Fruit fly (Drosophila melanogaster) whole organism, embryonic: ENCODE measurements around the gene CG9166.

Experiments
- B-H1 ChIP-seq: fragments of 200-800 bp; sonication (Bioruptor generic); IDR thresholded peaks from 3 replicates; pipeline ENCODE4 v1.3.6; 2022; ENCODE audit warnings: missing biosample characterization, missing genetic modification characterization
- B-H2 ChIP-seq: fragments of 200-800 bp; sonication (Bioruptor generic); optimal IDR thresholded peaks from 2 replicates; lab custom pipeline; 2018; ENCODE audit warnings: missing biosample characterization, mild to moderate bottlenecking, missing genetic modification characterization
- CG10274 ChIP-seq: fragments of 200-800 bp; sonication (Bioruptor generic); optimal IDR thresholded peaks from 3 replicates; lab custom pipeline; 2017; ENCODE audit warnings: missing biosample characterization, mild to moderate bottlenecking, missing genetic modification characterization
- CG11504 ChIP-seq: fragments of 200-800 bp; sonication (Bioruptor generic); optimal IDR thresholded peaks from 3 replicates; lab custom pipeline; 2019; ENCODE audit warnings: missing biosample characterization, mild to moderate bottlenecking, missing genetic modification characterization, moderate library complexity
- CG11696 ChIP-seq: fragments of 200-800 bp; sonication (Bioruptor generic); IDR thresholded peaks from 2 replicates; pipeline ENCODE4 v1.3.6; 2022; ENCODE audit warnings: missing biosample characterization, missing genetic modification characterization
- CG11723 ChIP-seq: fragments of 200-800 bp; sonication (Bioruptor generic); optimal IDR thresholded peaks from 2 replicates; lab custom pipeline; 2017; ENCODE audit warnings: missing biosample characterization, mild to moderate bottlenecking, missing genetic modification characterization
- CG12219 ChIP-seq: fragments of 200-800 bp; sonication (Bioruptor generic); optimal IDR thresholded peaks from 3 replicates; lab custom pipeline; 2018; ENCODE audit warnings: missing biosample characterization, mild to moderate bottlenecking, missing genetic modification characterization
- CG1233 ChIP-seq: fragments of 200-800 bp; sonication (Bioruptor generic); optimal IDR thresholded peaks from 4 replicates; lab custom pipeline; 2018; ENCODE audit warnings: missing biosample characterization, mild to moderate bottlenecking, missing genetic modification characterization
- CG14860 ChIP-seq: fragments of 200-800 bp; sonication (Bioruptor generic); IDR thresholded peaks from 3 replicates; pipeline ENCODE4 v1.3.6; 2022; ENCODE audit warnings: missing biosample characterization, missing genetic modification characterization; ENCODE audit not compliant: partially characterized antibody
- CG1529 ChIP-seq: fragments of 200-800 bp; sonication (Bioruptor generic); optimal IDR thresholded peaks from 3 replicates; lab custom pipeline; 2018; ENCODE audit warnings: missing biosample characterization, missing genetic modification characterization
- CG15601 ChIP-seq: fragments of 200-800 bp; sonication (Bioruptor generic); optimal IDR thresholded peaks from 3 replicates; lab custom pipeline; 2019; ENCODE audit warnings: missing biosample characterization, mild to moderate bottlenecking, missing genetic modification characterization, moderate library complexity
- CG1603 ChIP-seq: fragments of 200-800 bp; sonication (Bioruptor generic); optimal IDR thresholded peaks from 2 replicates; lab custom pipeline; 2019; ENCODE audit warnings: missing biosample characterization, mild to moderate bottlenecking, missing genetic modification characterization, moderate library complexity
- CG17912 ChIP-seq: fragments of 200-800 bp; sonication (Bioruptor generic); optimal IDR thresholded peaks from 2 replicates; lab custom pipeline; 2018; ENCODE audit warnings: missing biosample characterization, mild to moderate bottlenecking, missing genetic modification characterization
- CG2129 ChIP-seq: fragments of 200-800 bp; sonication (Bioruptor generic); IDR thresholded peaks from 2 replicates; pipeline ENCODE4 v1.3.6; 2022; ENCODE audit warnings: missing biosample characterization, missing genetic modification characterization; ENCODE audit not compliant: partially characterized antibody
- CG31224 ChIP-seq: fragments of 200-800 bp; sonication (Bioruptor generic); IDR thresholded peaks from 2 replicates; pipeline ENCODE4 v1.3.6; 2022; ENCODE audit warnings: missing biosample characterization, missing genetic modification characterization
- CG31388 ChIP-seq: fragments of 200-800 bp; sonication (Bioruptor generic); optimal IDR thresholded peaks from 2 replicates; lab custom pipeline; 2016; ENCODE audit warnings: missing biosample characterization, missing genetic modification characterization
- CG6791 ChIP-seq: fragments of 200-800 bp; sonication (Bioruptor generic); IDR thresholded peaks from 3 replicates; pipeline ENCODE4 v1.3.6; 2022; ENCODE audit warnings: missing biosample characterization, missing genetic modification characterization; ENCODE audit not compliant: partially characterized antibody
- CG7839 ChIP-seq: fragments of 200-800 bp; sonication (Bioruptor generic); optimal IDR thresholded peaks from 3 replicates; lab custom pipeline; 2018; ENCODE audit warnings: missing biosample characterization, mild to moderate bottlenecking, missing genetic modification characterization, moderate library complexity
- CG9727 ChIP-seq: fragments of 200-800 bp; sonication (Bioruptor generic); optimal IDR thresholded peaks from 3 replicates; lab custom pipeline; 2017; ENCODE audit warnings: missing biosample characterization, mild to moderate bottlenecking, missing genetic modification characterization
- CTCF ChIP-seq: fragments of 200-800 bp; sonication (Bioruptor generic); optimal IDR thresholded peaks from 2 replicates; lab custom pipeline; 2017; ENCODE audit warnings: missing biosample characterization, mild to moderate bottlenecking, missing genetic modification characterization, moderate library complexity
- D19B ChIP-seq: fragments of 200-800 bp; sonication (Bioruptor generic); optimal IDR thresholded peaks from 2 replicates; lab custom pipeline; 2017; ENCODE audit warnings: missing biosample characterization, mild to moderate bottlenecking, missing genetic modification characterization
- Ets65A ChIP-seq: fragments of 200-800 bp; sonication (Bioruptor generic); peaks from one replicate; lab custom pipeline; 2016; ENCODE audit warnings: missing biosample characterization, missing genetic modification characterization
- Hmx ChIP-seq: fragments of 200-800 bp; sonication (Bioruptor generic); optimal IDR thresholded peaks from 2 replicates; lab custom pipeline; 2016; ENCODE audit warnings: missing biosample characterization, missing genetic modification characterization
- Hr3 ChIP-seq: fragments of 200-800 bp; sonication (Bioruptor generic); optimal IDR thresholded peaks from 3 replicates; lab custom pipeline; 2016; ENCODE audit warnings: missing biosample characterization, missing genetic modification characterization
- NFAT ChIP-seq: fragments of 200-800 bp; sonication (Bioruptor generic); IDR thresholded peaks from 2 replicates; pipeline ENCODE4 v1.3.6; 2022; ENCODE audit warnings: missing biosample characterization, missing genetic modification characterization
- Ravus ChIP-seq: fragments of 200-800 bp; sonication (Bioruptor generic); IDR thresholded peaks from 2 replicates; pipeline ENCODE4 v1.3.6; 2022; ENCODE audit warnings: missing biosample characterization, missing genetic modification characterization
- Rfx ChIP-seq: fragments of 200-800 bp; sonication (Bioruptor generic); IDR thresholded peaks from 2 replicates; pipeline ENCODE4 v1.3.6; 2022; ENCODE audit warnings: missing biosample characterization, missing genetic modification characterization
- Scr ChIP-seq: fragments of 200-800 bp; sonication (Bioruptor generic); IDR thresholded peaks from 2 replicates; pipeline ENCODE4 v1.3.6; 2022; ENCODE audit warnings: missing biosample characterization, missing genetic modification characterization; ENCODE audit not compliant: partially characterized antibody
- Xrp1 ChIP-seq: fragments of 200-800 bp; sonication (Bioruptor generic); IDR thresholded peaks from 2 replicates; pipeline ENCODE4 v1.3.6; 2022; ENCODE audit warnings: missing biosample characterization, missing genetic modification characterization
- abd-A ChIP-seq: fragments of 200-800 bp; sonication (Bioruptor generic); optimal IDR thresholded peaks from 3 replicates; lab custom pipeline; 2019; ENCODE audit warnings: missing biosample characterization, mild to moderate bottlenecking, missing genetic modification characterization, moderate library complexity
- caup ChIP-seq: fragments of 200-800 bp; sonication (Bioruptor generic); optimal IDR thresholded peaks from 3 replicates; lab custom pipeline; 2017; ENCODE audit warnings: missing biosample characterization, mild to moderate bottlenecking, missing genetic modification characterization, moderate library complexity; ENCODE audit not compliant: severe bottlenecking
- ci ChIP-seq: fragments of 200-800 bp; sonication (Bioruptor generic); IDR thresholded peaks from 3 replicates; pipeline ENCODE4 v1.3.6; 2022; ENCODE audit warnings: missing biosample characterization, missing genetic modification characterization
- crc ChIP-seq: fragments of 200-800 bp; sonication (Bioruptor generic); optimal IDR thresholded peaks from 2 replicates; lab custom pipeline; 2016; ENCODE audit warnings: missing biosample characterization, missing genetic modification characterization
- da ChIP-seq: fragments of 200-800 bp; sonication (Bioruptor generic); optimal IDR thresholded peaks from 2 replicates; lab custom pipeline; 2016; ENCODE audit warnings: missing biosample characterization, missing genetic modification characterization
- dan ChIP-seq: fragments of 200-800 bp; sonication (Bioruptor generic); IDR thresholded peaks from 2 replicates; pipeline ENCODE4 v1.3.6; 2022; ENCODE audit warnings: missing biosample characterization, missing genetic modification characterization
- fd64A ChIP-seq: fragments of 200-800 bp; sonication (Bioruptor generic); optimal IDR thresholded peaks from 3 replicates; lab custom pipeline; 2018; ENCODE audit warnings: missing biosample characterization, mild to moderate bottlenecking, missing genetic modification characterization
- gce ChIP-seq: fragments of 200-800 bp; sonication (Bioruptor generic); IDR thresholded peaks from 3 replicates; pipeline ENCODE4 v1.3.6; 2022; ENCODE audit warnings: missing biosample characterization, missing genetic modification characterization
- grn ChIP-seq: fragments of 200-800 bp; sonication (Bioruptor generic); optimal IDR thresholded peaks from 3 replicates; lab custom pipeline; 2017; ENCODE audit warnings: missing biosample characterization, missing genetic modification characterization
- hkb ChIP-seq, 2 experiments: fragments of 200-800 bp in 1 of 2; fragments of >200 bp in 1 of 2; sonication (Bioruptor generic) in 1 of 2; IDR thresholded peaks in 1 of 2; optimal IDR thresholded peaks in 1 of 2; 2 replicates each; pipeline versions ENCODE4 v1.3.6 to Lab custom; 2017 to 2022; ENCODE audit warnings: missing biosample characterization in 1 of 2, missing genetic modification characterization in 1 of 2
- lov ChIP-seq, 2 experiments: fragments of 200-800 bp in 1 of 2; fragments of >200 bp in 1 of 2; sonication (Bioruptor generic) in 1 of 2; IDR thresholded peaks in 1 of 2; optimal IDR thresholded peaks in 1 of 2; 2 replicates in 1 of 2; 3 replicates in 1 of 2; pipeline versions ENCODE4 v1.3.6 to Lab custom; 2017 to 2022; ENCODE audit warnings: missing biosample characterization in 1 of 2, missing genetic modification characterization in 1 of 2
- pan ChIP-seq, 4 experiments: fragments of >200 bp in 3 of 4; fragments of 200-800 bp in 1 of 4; sonication (Bioruptor generic) in 1 of 4; optimal IDR thresholded peaks in 3 of 4; IDR thresholded peaks in 1 of 4; 2 replicates each; pipeline versions ENCODE4 v1.3.6 to Lab custom; 2017 to 2022; ENCODE audit warnings: missing biosample characterization in 2 of 4, missing genetic modification characterization in 2 of 4, mixed read lengths in 1 of 4
- pho ChIP-seq: fragments of 200-800 bp; sonication (Bioruptor generic); optimal IDR thresholded peaks from 2 replicates; lab custom pipeline; 2016; ENCODE audit warnings: missing biosample characterization, missing genetic modification characterization
- prd ChIP-seq, 3 experiments: fragments of >200 bp in 2 of 3; fragments of 200-800 bp in 1 of 3; sonication (Bioruptor generic) in 1 of 3; optimal IDR thresholded peaks in 2 of 3; IDR thresholded peaks in 1 of 3; 2 replicates in 2 of 3; 3 replicates in 1 of 3; pipeline versions ENCODE4 v1.3.6 to Lab custom; 2017 to 2022; ENCODE audit warnings: missing biosample characterization in 1 of 3, missing genetic modification characterization in 1 of 3
- sisA ChIP-seq: fragments of 200-800 bp; sonication (Bioruptor generic); IDR thresholded peaks from 2 replicates; pipeline ENCODE4 v1.3.6; 2022; ENCODE audit warnings: missing biosample characterization, missing genetic modification characterization
- tin ChIP-seq: fragments of 200-800 bp; sonication (Bioruptor generic); optimal IDR thresholded peaks from 3 replicates; lab custom pipeline; 2016; ENCODE audit warnings: missing biosample characterization, missing genetic modification characterization
- twi ChIP-seq: fragments of 200-800 bp; optimal IDR thresholded peaks from 2 replicates; lab custom pipeline; 2019; ENCODE audit warnings: missing biosample characterization, mild to moderate bottlenecking, missing genetic modification characterization, moderate library complexity
- unc-4 ChIP-seq: fragments of 200-800 bp; sonication (Bioruptor generic); IDR thresholded peaks from 2 replicates; pipeline ENCODE4 v1.3.6; 2022; ENCODE audit warnings: missing biosample characterization, missing genetic modification characterization; ENCODE audit not compliant: partially characterized antibody
- vvl ChIP-seq: fragments of 200-800 bp; sonication (Bioruptor generic); IDR thresholded peaks from 2 replicates; pipeline ENCODE4 v1.3.6; 2022; ENCODE audit warnings: missing biosample characterization, missing genetic modification characterization
- yki ChIP-seq: fragments of >200 bp; optimal IDR thresholded peaks from 3 replicates; lab custom pipeline; 2018

CG9166 gene

DNA sequence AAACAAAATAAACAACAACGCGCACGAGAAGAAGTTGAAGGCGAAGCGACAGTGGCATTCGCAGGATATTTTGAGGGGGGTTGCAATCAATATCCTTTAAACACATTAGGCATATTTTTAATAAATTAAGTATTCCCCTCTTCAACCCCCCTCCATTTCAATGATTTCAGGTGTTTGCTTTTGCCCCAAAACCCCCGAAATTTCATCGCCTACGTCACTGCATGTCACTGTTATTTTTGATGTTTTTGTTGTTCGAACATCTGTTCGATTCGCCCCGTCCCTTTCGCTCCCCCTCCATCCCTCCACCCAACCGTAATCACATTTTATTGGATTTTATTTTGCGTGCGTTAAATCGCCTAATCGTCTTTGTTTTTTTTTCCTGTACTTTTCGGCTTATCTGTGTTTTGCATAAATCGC, 17.3 kb downstream of the CG9166 start (continued):
- TF ChIP-seq CG1233 (GFP tag; lab: Kevin White, UChicago), result peak; percentile 81
- peak; percentile 49 for TF ChIP-seq CG31388 (GFP tag; lab: Kevin White, UChicago)
- TF ChIP-seq CG10274, result peak; percentile 42
- no peak for TF ChIP-seq yki
- TF ChIP-seq B-H2 (GFP tag; lab: Kevin White, UChicago), result no peak
- TF ChIP-seq Scr, result no peak
- peak; percentile 74 for TF ChIP-seq caup (GFP tag; lab: Kevin White, UChicago)
- TF ChIP-seq Rfx, result peak; percentile 91
- TF ChIP-seq Xrp1, result peak; percentile 96
- TF ChIP-seq CG11504 (tag; lab: Kevin White, UChicago), result peak; percentile 74
- TF ChIP-seq CG11723 (GFP tag; lab: Kevin White, UChicago), result peak; percentile 33
- TF ChIP-seq grn (GFP tag; lab: Kevin White, UChicago), result peak; percentile 34
- peak; percentile 55 for TF ChIP-seq Ravus (GFP tag; lab: Robert Waterston, UW)
- TF ChIP-seq lov (optimal IDR thresholded peaks at IDR 0.05; lab: Kevin White, UChicago), result no peak
- TF ChIP-seq lov (GFP tag; IDR thresholded peaks at IDR 0.05; lab: Robert Waterston, UW), result peak; percentile 91
- peak; percentile 66; the same call in 1 of the 3 replicates for TF ChIP-seq gce
- peak; percentile 66 for TF ChIP-seq da
- no peak for TF ChIP-seq CG14860 (GFP tag; lab: Robert Waterston, UW)
- no peak for TF ChIP-seq unc-4
- peak; percentile 73 for TF ChIP-seq tin (GFP tag; lab: Kevin White, UChicago)
- TF ChIP-seq CG1603 (tag; lab: Kevin White, UChicago), result peak; percentile 87
- TF ChIP-seq sisA (GFP tag; lab: Robert Waterston, UW), result peak; percentile 88
- peak; percentile 92 for TF ChIP-seq CG9727 (GFP tag; lab: Kevin White, UChicago)
- TF ChIP-seq Hmx (GFP tag; lab: Kevin White, UChicago), result no peak
- TF ChIP-seq CG1529 (GFP tag; lab: Kevin White, UChicago), result peak; percentile 56
- TF ChIP-seq CG15601 (tag; lab: Kevin White, UChicago), result peak; percentile 23
- TF ChIP-seq ci, result peak; percentile 92
- TF ChIP-seq prd (optimal IDR thresholded peaks at IDR 0.05; lab: Kevin White, UChicago), result no peak
- peak; percentile 98 for TF ChIP-seq prd (GFP tag; IDR thresholded peaks at IDR 0.05; lab: Robert Waterston, UW)
- TF ChIP-seq Hr3 (GFP tag; lab: Kevin White, UChicago), result peak; percentile 74
- TF ChIP-seq CG7839 (tag; lab: Kevin White, UChicago), result peak; percentile 79
- TF ChIP-seq twi (tag; lab: Kevin White, UChicago), result peak; percentile 77
- peak; percentile 79; the same call in 1 of the 2 replicates for TF ChIP-seq dan
- peak; percentile 78 for TF ChIP-seq B-H1 (GFP tag; lab: Robert Waterston, UW)
- no peak for TF ChIP-seq CTCF (GFP tag; lab: Kevin White, UChicago)
- no peak for TF ChIP-seq CG6791
- no peak for TF ChIP-seq pan (optimal IDR thresholded peaks at IDR 0.05; lab: Kevin White, UChicago)
- peak in 1 of 2 experiments; percentile 92 for TF ChIP-seq pan (GFP tag; optimal IDR thresholded peaks at IDR 0.05 in 1 of 2, IDR thresholded peaks at IDR 0.05 in 1 of 2)
- TF ChIP-seq CG17912 (GFP tag; lab: Kevin White, UChicago), result no peak
- TF ChIP-seq NFAT (GFP tag; lab: Robert Waterston, UW), result peak; percentile 65
- TF ChIP-seq CG12219 (GFP tag; lab: Kevin White, UChicago), result peak; percentile 65
- TF ChIP-seq CG31224 (GFP tag; lab: Robert Waterston, UW), result peak; percentile 74
- TF ChIP-seq CG2129, result no peak
- no peak for TF ChIP-seq hkb (optimal IDR thresholded peaks at IDR 0.05; lab: Kevin White, UChicago)
- peak; percentile 83 for TF ChIP-seq hkb (GFP tag; IDR thresholded peaks at IDR 0.05; lab: Robert Waterston, UW)
- peak; percentile 85 for TF ChIP-seq abd-A
- TF ChIP-seq crc (GFP tag; lab: Kevin White, UChicago), result peak; percentile 63
- peak; percentile 46 for TF ChIP-seq D19B
- peak; percentile 91 for TF ChIP-seq vvl (GFP tag; lab: Robert Waterston, UW)
- TF ChIP-seq Ets65A (GFP tag; lab: Kevin White, UChicago), result peak; percentile 97
- TF ChIP-seq fd64A (GFP tag; lab: Kevin White, UChicago), result peak; percentile 22
- peak; percentile 71; the same call in 1 of the 2 replicates for TF ChIP-seq CG11696
- peak; percentile 57 for TF ChIP-seq pho (GFP tag; lab: Kevin White, UChicago)
